Fruit fly (Drosophila melanogaster): Measurements from ENCODE around the gene Adi1.

Adi1 gene

dm6 chr3L:10664511-10665062 is 1.4 kb downstream of the Adi1 start, which contains the start of gene simj (continued):
- TF ChIP-seq CG6791 (GFP tag; IDR thresholded peaks at IDR 0.05; ENCODE audit: partially characterized antibody) (peak; percentile 88), CG13123 (GFP tag; optimal IDR thresholded peaks at IDR 0.05) (no peak), CG34224 (GFP tag; IDR thresholded peaks at IDR 0.05; ENCODE audit: partially characterized antibody) (peak; percentile 90), Sox102F (GFP tag; optimal IDR thresholded peaks at IDR 0.05) (no peak), Bdp1 (GFP tag; optimal IDR thresholded peaks at IDR 0.05) (no peak), Neu2 (GFP tag; optimal IDR thresholded peaks at IDR 0.05; ENCODE audit: borderline replicate concordance) (no peak), CG12071 (GFP tag; optimal IDR thresholded peaks at IDR 0.05) (peak; percentile 31), CG13775 (GFP tag; optimal IDR thresholded peaks at IDR 0.05) (no peak), CG3163 (GFP tag; optimal IDR thresholded peaks at IDR 0.05) (peak; percentile 83), dimm (GFP tag; IDR thresholded peaks at IDR 0.05) (no peak), Sox100B (GFP tag; optimal IDR thresholded peaks at IDR 0.05) (no peak), CG10565 (GFP tag; optimal IDR thresholded peaks at IDR 0.05) (no peak), slbo (GFP tag; IDR thresholded peaks at IDR 0.05) (peak; percentile 51), CG12236 (GFP tag; optimal IDR thresholded peaks at IDR 0.05) (peak; percentile 21), Dek (tag; optimal IDR thresholded peaks at IDR 0.05) (peak; percentile 65), Mes4 (GFP tag; optimal IDR thresholded peaks at IDR 0.05) (peak; percentile 1), cas (GFP tag; IDR thresholded peaks at IDR 0.05) (no peak), sens-2 (GFP tag; IDR thresholded peaks at IDR 0.05) (no peak), fd102C (GFP tag; optimal IDR thresholded peaks at IDR 0.05) (no peak), CG8089 (GFP tag; optimal IDR thresholded peaks at IDR 0.05) (peak; percentile 23), Taf1 (GFP tag; IDR thresholded peaks at IDR 0.05) (no peak; the same call in 1 of the 2 replicates), Trl (optimal IDR thresholded peaks at IDR 0.05) (peak in 1 of 2 experiments; percentile 12), Trl (GFP tag; optimal IDR thresholded peaks at IDR 0.05) (peak; percentile 63), CG13624 (GFP tag; optimal IDR thresholded peaks at IDR 0.05) (peak; percentile 75), Oaz (GFP tag; IDR thresholded peaks at IDR 0.05) (no peak), kay (GFP tag; optimal IDR thresholded peaks at IDR 0.05) (no peak), Dp (GFP tag; optimal IDR thresholded peaks at IDR 0.05) (peak; percentile 81), CG42726 (GFP tag; IDR thresholded peaks at IDR 0.05; ENCODE audit: partially characterized antibody) (peak; percentile 94), salm (tag; optimal IDR thresholded peaks at IDR 0.05) (peak; percentile 50), scrt (GFP tag; optimal IDR thresholded peaks at IDR 0.05) (peak; percentile 68), CG7357 (GFP tag; IDR thresholded peaks at IDR 0.05) (no peak), CG14014 (GFP tag; IDR thresholded peaks at IDR 0.05) (peak; percentile 63; the same call in 1 of the 2 replicates), pita (GFP tag; optimal IDR thresholded peaks at IDR 0.05) (peak; percentile 73), CG12769 (tag; optimal IDR thresholded peaks at IDR 0.05) (peak; percentile 84), CG4617 (GFP tag; optimal IDR thresholded peaks at IDR 0.05; ENCODE audit: borderline replicate concordance) (peak; percentile 50), CG10959 (GFP tag; IDR thresholded peaks at IDR 0.05) (peak; percentile 29; the same call in 1 of the 2 replicates), Side (GFP tag; optimal IDR thresholded peaks at IDR 0.05) (peak; percentile 36), CG14441 (GFP tag; IDR thresholded peaks at IDR 0.05) (peak; percentile 17; the same call in 1 of the 2 replicates), unc-4 (GFP tag; IDR thresholded peaks at IDR 0.05; ENCODE audit: partially characterized antibody) (peak; percentile 85), CG3995 (GFP tag; optimal IDR thresholded peaks at IDR 0.05) (no peak), CG7839 (tag; optimal IDR thresholded peaks at IDR 0.05) (peak; percentile 11), pan (optimal IDR thresholded peaks at IDR 0.05) (no peak), pan (GFP tag; optimal IDR thresholded peaks at IDR 0.05 in 1 of 2, IDR thresholded peaks at IDR 0.05 in 1 of 2) (peak in 1 of 2 experiments; percentile 27), stc (GFP tag; IDR thresholded peaks at IDR 0.05) (no peak; the same call in 1 of the 2 replicates), bab2 (GFP tag; optimal IDR thresholded peaks at IDR 0.05) (no peak), unpg (GFP tag; optimal IDR thresholded peaks at IDR 0.05) (peak; percentile 52), CG17385 (GFP tag; optimal IDR thresholded peaks at IDR 0.05) (peak; percentile 64), run (tag; optimal IDR thresholded peaks at IDR 0.05) (peak; percentile 45), Aef1 (GFP tag; IDR thresholded peaks at IDR 0.05) (no peak), CG13424 (tag; optimal IDR thresholded peaks at IDR 0.05) (peak; percentile 47), sisA (GFP tag; IDR thresholded peaks at IDR 0.05) (no peak)
